Fruit fly (Drosophila melanogaster): ENCODE data around the gene Axud1.

Axud1 gene

DNA sequence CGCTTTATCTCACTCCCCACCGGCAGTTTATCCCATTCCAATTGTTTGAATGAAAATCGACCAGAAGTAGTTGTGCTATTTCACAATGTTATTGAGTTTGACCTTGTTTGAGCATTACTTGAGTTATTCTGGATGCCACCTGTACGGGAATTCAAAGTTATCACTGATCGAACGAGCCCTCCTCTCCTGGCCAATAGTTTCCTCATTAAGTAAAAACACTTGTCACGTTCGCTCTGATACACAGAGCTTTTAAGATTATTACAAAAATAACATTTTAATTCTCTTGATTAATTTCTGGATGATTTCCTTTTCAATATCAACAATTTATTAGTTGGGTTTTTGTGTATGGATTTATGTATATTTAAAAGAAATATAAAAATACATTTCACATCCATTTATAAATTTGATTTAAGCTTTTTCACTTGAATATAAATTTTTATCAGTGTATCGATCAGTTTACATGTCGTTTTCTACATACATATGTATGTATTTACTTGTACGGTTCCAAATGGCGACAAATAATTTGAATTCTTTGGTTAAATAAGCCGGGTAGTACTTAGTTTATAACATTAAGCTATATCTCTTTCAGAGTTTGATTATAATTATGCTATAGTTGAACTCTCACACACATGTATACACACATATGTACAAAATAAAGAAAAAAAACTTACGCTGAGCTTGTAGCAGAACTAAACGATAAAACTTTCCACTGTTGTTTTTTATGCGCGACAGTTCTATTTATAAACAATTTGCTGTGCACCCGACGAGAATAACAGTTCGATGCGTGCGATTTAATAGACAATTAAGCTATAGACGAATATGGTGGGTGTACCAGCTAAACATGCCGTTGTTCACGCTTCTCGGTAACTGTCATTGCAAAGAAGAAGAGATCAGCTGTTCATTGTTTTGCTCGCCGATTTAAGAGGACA lies 8.9 kb downstream of the Axud1 start, which contains the start of the genes CG3609 and CG15390 (continued):
- TF ChIP-seq CG8290 (GFP tag; optimal IDR thresholded peaks at IDR 0.05) (peak; percentile 78), CG8290 (tag; optimal IDR thresholded peaks at IDR 0.05) (peak; percentile 8 to 99), Hr51 (GFP tag; optimal IDR thresholded peaks at IDR 0.05) (peak; percentile 81 to 92), dpn (GFP tag; optimal IDR thresholded peaks at IDR 0.05) (peak; percentile 88 to 92), CG4282 (GFP tag; optimal IDR thresholded peaks at IDR 0.05) (peak; percentile 77), Myb (GFP tag; optimal IDR thresholded peaks at IDR 0.05) (peak; percentile 81), CG11247 (GFP tag; IDR thresholded peaks at IDR 0.05) (peak; percentile 83), bigmax (GFP tag; optimal IDR thresholded peaks at IDR 0.05) (no peak), Atf3 (GFP tag; optimal IDR thresholded peaks at IDR 0.05) (peak; percentile 81), disco-r (GFP tag; optimal IDR thresholded peaks at IDR 0.05) (peak; percentile 83), sug (tag; optimal IDR thresholded peaks at IDR 0.05) (peak; percentile 85), odd (GFP tag; optimal IDR thresholded peaks at IDR 0.05) (peak; percentile 3), Nf-YC (tag; optimal IDR thresholded peaks at IDR 0.05) (peak; percentile 59), CG43689 (GFP tag; IDR thresholded peaks at IDR 0.05) (0 out of 2 replicates have a peak, but pooled peaks have one; percentile 9), pum (GFP tag; optimal IDR thresholded peaks at IDR 0.05) (peak; percentile 73), bsh (GFP tag; optimal IDR thresholded peaks at IDR 0.05) (peak; percentile 68 to 79), tup (GFP tag; optimal IDR thresholded peaks at IDR 0.05) (peak; percentile 63), Spps (tag; optimal IDR thresholded peaks at IDR 0.05) (no peak), Usf (GFP tag; optimal IDR thresholded peaks at IDR 0.05) (peak; percentile 44), CG10959 (GFP tag; IDR thresholded peaks at IDR 0.05) (peak; percentile 67; the same call in 1 of the 2 replicates), NC2α (GFP tag; optimal IDR thresholded peaks at IDR 0.05) (peak; percentile 51), lab (GFP tag; optimal IDR thresholded peaks at IDR 0.05) (peak; percentile 80), Bteb2 (GFP tag; optimal IDR thresholded peaks at IDR 0.05) (peak; percentile 87), chn (GFP tag; optimal IDR thresholded peaks at IDR 0.05) (peak; percentile 94), chm (GFP tag; IDR thresholded peaks at IDR 0.05) (peak; percentile 90), ap (GFP tag; IDR thresholded peaks at IDR 0.05) (peak; percentile 30; the same call in 1 of the 2 replicates), gt (GFP tag; IDR thresholded peaks at IDR 0.05) (no peak), NK7.1 (GFP tag; optimal IDR thresholded peaks at IDR 0.05) (peak; percentile 83), CG1233 (GFP tag; optimal IDR thresholded peaks at IDR 0.05) (peak; percentile 57), Fer2 (tag; optimal IDR thresholded peaks at IDR 0.05) (peak; percentile 42), HLH54F (GFP tag; optimal IDR thresholded peaks at IDR 0.05) (peak; percentile 93), tna (GFP tag; IDR thresholded peaks at IDR 0.05; ENCODE audit: partially characterized antibody) (no peak), luna (GFP tag; optimal IDR thresholded peaks at IDR 0.05) (peak; percentile 81), Dad (GFP tag; optimal IDR thresholded peaks at IDR 0.05) (peak; percentile 85), jumu (GFP tag; optimal IDR thresholded peaks at IDR 0.05) (peak; percentile 91), CG7556 (GFP tag; optimal IDR thresholded peaks at IDR 0.05) (peak; percentile 85), exex (tag; optimal IDR thresholded peaks at IDR 0.05) (peak; percentile 91), en (GFP tag; optimal IDR thresholded peaks at IDR 0.05) (peak; percentile 79), Vsx1 (GFP tag; optimal IDR thresholded peaks at IDR 0.05) (no peak), CG1529 (GFP tag; optimal IDR thresholded peaks at IDR 0.05) (peak; percentile 23), CG2875 (GFP tag; optimal IDR thresholded peaks at IDR 0.05) (peak; percentile 56), CG9817 (tag; optimal IDR thresholded peaks at IDR 0.05) (peak; percentile 81), Oaz (GFP tag; IDR thresholded peaks at IDR 0.05) (peak; percentile 39), bab2 (GFP tag; optimal IDR thresholded peaks at IDR 0.05) (peak; percentile 88), Kr (GFP tag; optimal IDR thresholded peaks at IDR 0.05) (no peak), gcm (GFP tag; optimal IDR thresholded peaks at IDR 0.05) (peak; percentile 54), crol (GFP tag; IDR thresholded peaks at IDR 0.05) (no peak), phol (tag; optimal IDR thresholded peaks at IDR 0.05) (peak; percentile 46), CG9727 (GFP tag; optimal IDR thresholded peaks at IDR 0.05) (peak; percentile 54)

Data from whole organism, embryonic.